Worm (Caenorhabditis elegans) whole organism, young adult: ENCODE results near the gene erfa-3.

Source experiments
- B0261.1 ChIP-seq: sonication (generic microtip); optimal IDR thresholded peaks from 2 replicates; lab custom pipeline; 2016; ENCODE audit warnings: mild to moderate bottlenecking, missing genetic modification characterization, moderate library complexity, missing compliant biosample characterization
- B0336.3 ChIP-seq: fragments of 200-800 bp; sonication (Bioruptor generic); IDR thresholded peaks from 2 replicates; pipeline ENCODE4 v1.3.6; 2022; ENCODE audit warnings: missing genetic modification characterization, missing compliant biosample characterization
- F39B2.1 ChIP-seq: fragments of 200-800 bp; sonication (Bioruptor generic); IDR thresholded peaks from 2 replicates; pipeline ENCODE4 v1.3.6; 2022; ENCODE audit warnings: missing genetic modification reagents, missing genetic modification characterization, missing compliant biosample characterization
- Y53G8AR.9 ChIP-seq: fragments of 200-800 bp; sonication (Bioruptor generic); conservative IDR thresholded peaks from 2 replicates; pipeline ENCODE4 v1.3.6; 2022; ENCODE audit warnings: missing genetic modification reagents, missing genetic modification characterization, missing compliant biosample characterization
- ZK185.1 ChIP-seq: sonication (generic microtip); optimal IDR thresholded peaks from 2 replicates; lab custom pipeline; 2016; ENCODE audit warnings: mild to moderate bottlenecking, missing genetic modification characterization, missing compliant biosample characterization; ENCODE audit not compliant: poor library complexity, severe bottlenecking
- ama-1 ChIP-seq, 3 experiments: fragments of 150-350 bp in 1 of 3; sonication (generic microtip) in 2 of 3; optimal IDR thresholded peaks; 2 replicates each; lab custom pipeline; 2014 to 2018; ENCODE audit warnings: missing biosample characterization in 2 of 3, missing genetic modification characterization in 2 of 3, missing genetic modification reagents in 2 of 3
- atf-7 ChIP-seq: sonication (generic microtip); optimal IDR thresholded peaks from 2 replicates; lab custom pipeline; 2017; ENCODE audit warnings: mild to moderate bottlenecking, missing genetic modification characterization, missing compliant biosample characterization
- athp-1 ChIP-seq: sonication (generic microtip); optimal IDR thresholded peaks from 2 replicates; lab custom pipeline; 2017; ENCODE audit warnings: mild to moderate bottlenecking, missing genetic modification characterization, missing compliant biosample characterization
- attf-3 ChIP-seq: fragments of 200-800 bp; sonication (Bioruptor generic); conservative IDR thresholded peaks from 2 replicates; pipeline ENCODE4 v1.3.6; 2022; ENCODE audit warnings: missing genetic modification reagents, missing genetic modification characterization, missing compliant biosample characterization
- bed-1 ChIP-seq: fragments of 200-800 bp; sonication (Bioruptor generic); IDR thresholded peaks from 2 replicates; pipeline ENCODE4 v1.3.6; 2022; ENCODE audit warnings: missing genetic modification reagents, missing genetic modification characterization, missing compliant biosample characterization
- ceh-100 ChIP-seq: fragments of 200-800 bp; sonication (Bioruptor generic); IDR thresholded peaks from 2 replicates; pipeline ENCODE4 v1.3.6; 2022; ENCODE audit warnings: missing genetic modification reagents, missing genetic modification characterization, missing compliant biosample characterization
- dox-1 ChIP-seq: fragments of 200-800 bp; sonication (Bioruptor generic); IDR thresholded peaks from 2 replicates; pipeline ENCODE4 v1.3.6; 2022; ENCODE audit warnings: missing genetic modification reagents, missing genetic modification characterization, missing compliant biosample characterization
- egl-18 ChIP-seq: fragments of 200-800 bp; sonication (Bioruptor generic); IDR thresholded peaks from 2 replicates; pipeline ENCODE4 v1.3.6; 2022; ENCODE audit warnings: missing genetic modification reagents, missing genetic modification characterization, missing compliant biosample characterization
- him-1 ChIP-seq: sonication (generic microtip); optimal IDR thresholded peaks from 2 replicates; lab custom pipeline; 2016; ENCODE audit warnings: missing genotype, missing genetic modification reagents, missing genetic modification characterization, missing compliant biosample characterization
- hmg-20 ChIP-seq: fragments of 200-800 bp; sonication (Bioruptor generic); IDR thresholded peaks from 2 replicates; pipeline ENCODE4 v1.3.6; 2022; ENCODE audit warnings: missing genetic modification reagents, missing genetic modification characterization, missing compliant biosample characterization
- hrde-1 ChIP-seq: sonication (generic microtip); optimal IDR thresholded peaks from 2 replicates; lab custom pipeline; 2016; ENCODE audit warnings: missing genetic modification characterization, mild to moderate bottlenecking, missing compliant biosample characterization, moderate library complexity, missing genotype, missing genetic modification reagents, borderline replicate concordance
- hsf-1 ChIP-seq: fragments of 200-800 bp; sonication (Bioruptor generic); IDR thresholded peaks from 2 replicates; pipeline ENCODE4 v1.3.6; 2022; ENCODE audit warnings: missing genetic modification reagents, missing genetic modification characterization, missing compliant biosample characterization
- lin-35 ChIP-seq, 3 experiments: fragments of 150-350 bp in 2 of 3; sonication (generic microtip) in 1 of 3; optimal IDR thresholded peaks; 2 replicates each; lab custom pipeline; 2014 to 2018; ENCODE audit warnings: missing biosample characterization in 3 of 3, missing genetic modification characterization in 3 of 3, missing genetic modification reagents in 3 of 3
- lin-54 ChIP-seq: fragments of 200-800 bp; sonication (Bioruptor generic); optimal IDR thresholded peaks from 2 replicates; lab custom pipeline; 2018; ENCODE audit warnings: mild to moderate bottlenecking, missing genetic modification characterization, missing compliant biosample characterization
- lir-1 ChIP-seq: fragments of 200-800 bp; sonication (Bioruptor generic); conservative IDR thresholded peaks from 2 replicates; pipeline ENCODE4 v1.3.6; 2022; ENCODE audit warnings: missing genetic modification reagents, missing genetic modification characterization, missing compliant biosample characterization
- lsl-1 ChIP-seq: fragments of 200-800 bp; sonication (Bioruptor generic); optimal IDR thresholded peaks from 2 replicates; lab custom pipeline; 2018; ENCODE audit warnings: mild to moderate bottlenecking, missing genetic modification characterization, moderate library complexity, missing compliant biosample characterization
- madf-10 ChIP-seq: sonication (generic microtip); optimal IDR thresholded peaks from 2 replicates; lab custom pipeline; 2016; ENCODE audit warnings: mild to moderate bottlenecking, missing genetic modification characterization, missing compliant biosample characterization
- madf-3 ChIP-seq: fragments of 200-800 bp; sonication (Bioruptor generic); IDR thresholded peaks from 2 replicates; pipeline ENCODE4 v1.3.6; 2022; ENCODE audit warnings: missing genetic modification reagents, missing genetic modification characterization, missing compliant biosample characterization
- madf-6 ChIP-seq: fragments of 200-800 bp; sonication (Bioruptor generic); IDR thresholded peaks from 2 replicates; pipeline ENCODE4 v1.3.6; 2022; ENCODE audit warnings: missing genetic modification reagents, missing genetic modification characterization, missing compliant biosample characterization
- mxl-1 ChIP-seq: sonication (generic microtip); optimal IDR thresholded peaks from 2 replicates; lab custom pipeline; 2016; ENCODE audit warnings: missing genetic modification characterization, missing compliant biosample characterization
- nfya-1 ChIP-seq: sonication (generic microtip); optimal IDR thresholded peaks from 2 replicates; lab custom pipeline; 2017; ENCODE audit warnings: antibody characterized with exemption, missing compliant biosample characterization, missing genetic modification characterization, borderline replicate concordance; ENCODE audit not compliant: insufficient read depth
- nfyb-1 ChIP-seq: fragments of 200-800 bp; sonication (Bioruptor generic); IDR thresholded peaks from 2 replicates; pipeline ENCODE4 v1.3.6; 2022; ENCODE audit warnings: missing genetic modification reagents, missing genetic modification characterization, missing compliant biosample characterization
- pbrm-1 ChIP-seq: fragments of 200-800 bp; sonication (Bioruptor generic); IDR thresholded peaks from 2 replicates; pipeline ENCODE4 v1.3.6; 2022; ENCODE audit warnings: missing genetic modification reagents, missing genetic modification characterization, missing compliant biosample characterization
- repo-1 ChIP-seq: sonication (generic microtip); optimal IDR thresholded peaks from 2 replicates; lab custom pipeline; 2017; ENCODE audit warnings: mild to moderate bottlenecking, missing genetic modification characterization, missing compliant biosample characterization
- somi-1 ChIP-seq: fragments of 200-800 bp; sonication (Bioruptor generic); optimal IDR thresholded peaks from 2 replicates; lab custom pipeline; 2018; ENCODE audit warnings: mild to moderate bottlenecking, missing genetic modification characterization, missing compliant biosample characterization
- tbp1 ChIP-seq: fragments of 200-800 bp; sonication (Bioruptor generic); optimal IDR thresholded peaks from 2 replicates; lab custom pipeline; 2018; ENCODE audit warnings: mild to moderate bottlenecking, missing genetic modification characterization, missing compliant biosample characterization
- ztf-25 ChIP-seq: fragments of 200-800 bp; sonication (Bioruptor generic); IDR thresholded peaks from 2 replicates; pipeline ENCODE4 v1.3.6; 2022; ENCODE audit warnings: missing genetic modification reagents, missing genetic modification characterization, missing compliant biosample characterization

The erfa-3 gene

ce11 chrV:11113607-11114006 is 716 bp upstream of the erfa-3 start, which contains the start of gene math-33:
TSS of gene math-33 (plus strand) at chrV:11113907.
- TF ChIP-seq pbrm-1 (GFP tag; lab: Robert Waterston, UW): no peak
- TF ChIP-seq B0261.1 (tag; lab: Kevin White, UChicago): no peak
- TF ChIP-seq him-1 (tag; lab: Kevin White, UChicago): no peak
- TF ChIP-seq hrde-1 (tag; lab: Kevin White, UChicago): no peak

ce11 chrV:11109647-11110046 is 3.2 kb downstream of the erfa-3 start, which contains the start of gene Y42A5A.5:
TSS of gene Y42A5A.5 (minus strand) at chrV:11109747.
- TF ChIP-seq madf-3: 0 out of 2 replicates have a peak, but pooled peaks have one; percentile 52
- TF ChIP-seq madf-6 (GFP tag; lab: Robert Waterston, UW): peak; percentile 36

- no peak for TF ChIP-seq ceh-100
- TF ChIP-seq Y53G8AR.9 (GFP tag; lab: Robert Waterston, UW): no peak
- TF ChIP-seq bed-1 (GFP tag; lab: Robert Waterston, UW): no peak
- TF ChIP-seq nfya-1 (tag; lab: Kevin White, UChicago): no peak
- TF ChIP-seq attf-3: no peak
- no peak for TF ChIP-seq ama-1 (optimal IDR thresholded peaks at IDR 0.05; lab: Kevin White, UChicago)
- no peak for TF ChIP-seq ama-1 (GFP tag; optimal IDR thresholded peaks at IDR 0.05; lab: Kevin White, UChicago)
- no peak for TF ChIP-seq mxl-1 (tag; lab: Kevin White, UChicago)
- TF ChIP-seq F39B2.1 (GFP tag; lab: Robert Waterston, UW): no peak
- TF ChIP-seq ztf-25 (GFP tag; lab: Robert Waterston, UW): no peak
- TF ChIP-seq athp-1 (tag; lab: Kevin White, UChicago): no peak
- no peak for TF ChIP-seq lin-54 (GFP tag; lab: Kevin White, UChicago)
- no peak for TF ChIP-seq ZK185.1
- no peak for TF ChIP-seq atf-7 (tag; lab: Kevin White, UChicago)
- no peak for TF ChIP-seq lsl-1 (GFP tag; lab: Kevin White, UChicago)
- no peak for TF ChIP-seq lir-1 (GFP tag; lab: Robert Waterston, UW)
- no peak for TF ChIP-seq repo-1 (tag; lab: Kevin White, UChicago)
Observed at ce11 chrV:11104408-11104807, 8.5 kb downstream of the erfa-3 start.

ce11 chrV:11098599-11098998 is 14.3 kb downstream of the erfa-3 start, which contains the start of gene cdkl-1:
TSS of gene cdkl-1 (plus strand) at chrV:11098899.
- TF ChIP-seq tbp1 (GFP tag; lab: Kevin White, UChicago): no peak
- TF ChIP-seq egl-18 (GFP tag; lab: Robert Waterston, UW): no peak
- TF ChIP-seq lin-35 (GFP tag; optimal IDR thresholded peaks at IDR 0.05; lab: Kevin White, UChicago): no peak
- TF ChIP-seq hsf-1 (GFP tag; lab: Robert Waterston, UW): no peak
- TF ChIP-seq somi-1 (GFP tag; lab: Kevin White, UChicago): no peak
- TF ChIP-seq, all 124 proteins: peak for 0

ce11 chrV:11095873-11096272 is 17.0 kb downstream of the erfa-3 start, which contains the start of gene Y42A5A.3:
TSS of gene Y42A5A.3 (minus strand) at chrV:11095973.
- no peak for TF ChIP-seq him-1 (tag; lab: Kevin White, UChicago)
- TF ChIP-seq madf-3: no peak
- no peak for TF ChIP-seq nfya-1 (tag; lab: Kevin White, UChicago)
- TF ChIP-seq B0336.3 (GFP tag; lab: Robert Waterston, UW): no peak
- no peak for TF ChIP-seq dox-1
- no peak for TF ChIP-seq nfyb-1
- no peak for TF ChIP-seq hmg-20
- no peak for TF ChIP-seq lin-54 (GFP tag; lab: Kevin White, UChicago)
- no peak for TF ChIP-seq madf-10 (tag; lab: Kevin White, UChicago)
